Worm (Caenorhabditis elegans) whole organism, mixed stage, embryonic: ENCODE results near the gene F16H6.7.
"Not testable (repeated sequence)": the region's sequence is repeated elsewhere in the genome, so short reads cannot be mapped to it uniquely, and the experiment has no call there.

Source experiments
- ceh-39 ChIP-seq: fragments of 150-350 bp; optimal IDR thresholded peaks from 2 replicates; lab custom pipeline; 2014; ENCODE audit warnings: missing biosample characterization, missing genetic modification characterization
- mls-2 ChIP-seq: sonication (generic microtip); optimal IDR thresholded peaks from 2 replicates; lab custom pipeline; 2016; ENCODE audit warnings: mild to moderate bottlenecking, missing genetic modification characterization, moderate library complexity, missing compliant biosample characterization
- nhr-28 ChIP-seq: fragments of 150-350 bp; optimal IDR thresholded peaks from 2 replicates; lab custom pipeline; 2014; ENCODE audit warnings: missing biosample characterization, missing genetic modification characterization
- ztf-11 ChIP-seq: fragments of 150-350 bp; optimal IDR thresholded peaks from 2 replicates; lab custom pipeline; 2014; ENCODE audit warnings: missing biosample characterization, missing genetic modification characterization

DNA sequence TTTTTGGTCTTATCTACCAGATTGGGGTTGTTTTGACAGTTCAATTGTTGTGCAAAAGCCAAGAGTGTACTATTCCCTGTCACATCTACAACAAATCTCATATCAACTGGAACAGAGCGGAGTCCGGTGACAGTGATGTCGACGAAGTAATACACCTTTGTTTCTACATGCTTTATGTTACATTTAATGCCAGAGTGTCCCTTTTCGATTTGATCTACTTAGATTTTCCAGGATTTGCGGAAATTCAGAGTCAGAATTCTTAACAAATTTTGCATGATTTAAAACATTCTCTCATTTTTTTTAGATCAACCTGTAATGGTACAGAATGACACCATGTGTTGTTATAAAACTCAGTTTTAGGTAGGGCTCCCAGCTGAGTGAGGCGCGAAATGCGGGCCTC, 7.2 kb upstream of the F16H6.7 start, which contains the start of gene F16H6.8:
- TF ChIP-seq nhr-28; mls-2; ceh-39 (tag; lab: Kevin White, UChicago); ztf-11: not testable (repeated sequence)
